Worm (Caenorhabditis elegans) whole organism, early embryonic: ENCODE results near the gene twk-40.

Source experiments
- B0310.2 ChIP-seq: sonication (generic microtip); optimal IDR thresholded peaks from 2 replicates; lab custom pipeline; 2016; ENCODE audit warnings: mild to moderate bottlenecking, missing genetic modification characterization, missing compliant biosample characterization
- F13C5.2 ChIP-seq: sonication (generic microtip); optimal IDR thresholded peaks from 2 replicates; lab custom pipeline; 2017; ENCODE audit warnings: mild to moderate bottlenecking, missing genetic modification characterization, inconsistent platforms, missing compliant biosample characterization
- aly-1 ChIP-seq: sonication (generic microtip); optimal IDR thresholded peaks from 2 replicates; lab custom pipeline; 2016; ENCODE audit warnings: missing genetic modification characterization, missing compliant biosample characterization
- ama-1 ChIP-seq: fragments of 150-350 bp; optimal IDR thresholded peaks from 2 replicates; lab custom pipeline; 2014
- ceh-13 ChIP-seq: fragments of 200-800 bp; sonication (Bioruptor generic); optimal IDR thresholded peaks from 2 replicates; lab custom pipeline; 2018; ENCODE audit warnings: mild to moderate bottlenecking, missing genetic modification characterization, missing compliant biosample characterization
- ceh-36 ChIP-seq: sonication (generic microtip); optimal IDR thresholded peaks from 2 replicates; lab custom pipeline; 2016; ENCODE audit warnings: missing genetic modification characterization, inconsistent platforms, missing compliant biosample characterization
- ets-7 ChIP-seq: sonication (generic microtip); optimal IDR thresholded peaks from 2 replicates; lab custom pipeline; 2016; ENCODE audit warnings: missing genotype, missing genetic modification characterization, missing compliant biosample characterization
- flt-1 ChIP-seq: fragments of 200-800 bp; sonication (Bioruptor generic); IDR thresholded peaks from 2 replicates; pipeline ENCODE4 v1.3.6; 2022; ENCODE audit warnings: missing genetic modification characterization, missing compliant biosample characterization
- hmbx-1 ChIP-seq: sonication (generic microtip); optimal IDR thresholded peaks from 2 replicates; lab custom pipeline; 2016; ENCODE audit warnings: mild to moderate bottlenecking, missing genetic modification characterization, missing compliant biosample characterization
- hmg-4 ChIP-seq: fragments of 200-800 bp; sonication (Bioruptor generic); optimal IDR thresholded peaks from 2 replicates; lab custom pipeline; 2018; ENCODE audit warnings: mild to moderate bottlenecking, missing genetic modification characterization, missing compliant biosample characterization
- hnd-1 ChIP-seq: sonication (generic microtip); optimal IDR thresholded peaks from 2 replicates; lab custom pipeline; 2016; ENCODE audit warnings: missing genetic modification characterization, missing compliant biosample characterization
- pes-1 ChIP-seq: fragments of 200-800 bp; sonication (Bioruptor generic); IDR thresholded peaks from 2 replicates; pipeline ENCODE4 v1.3.6; 2022; ENCODE audit warnings: missing genetic modification reagents, missing genetic modification characterization, missing compliant biosample characterization
- scrt-1 ChIP-seq: fragments of 200-800 bp; sonication (Bioruptor generic); IDR thresholded peaks from 2 replicates; pipeline ENCODE4 v1.3.6; 2022; ENCODE audit warnings: missing genetic modification characterization, missing compliant biosample characterization
- sea-1 ChIP-seq: fragments of 200-800 bp; sonication (Bioruptor generic); conservative IDR thresholded peaks from 2 replicates; pipeline ENCODE4 v1.3.6; 2022; ENCODE audit warnings: missing genetic modification characterization, missing compliant biosample characterization
- tbx-11 ChIP-seq: fragments of 200-800 bp; sonication (Bioruptor generic); IDR thresholded peaks from 2 replicates; pipeline ENCODE4 v1.3.6; 2022; ENCODE audit warnings: missing genetic modification characterization, missing compliant biosample characterization
- tbx-37 ChIP-seq: fragments of 200-800 bp; sonication (Bioruptor generic); conservative IDR thresholded peaks from 2 replicates; pipeline ENCODE4 v1.3.6; 2022; ENCODE audit warnings: missing genetic modification reagents, missing genetic modification characterization, missing compliant biosample characterization
- tra-4 ChIP-seq: sonication (generic microtip); optimal IDR thresholded peaks from 2 replicates; lab custom pipeline; 2017; ENCODE audit warnings: missing genetic modification characterization, missing compliant biosample characterization

Gene twk-40

DNA sequence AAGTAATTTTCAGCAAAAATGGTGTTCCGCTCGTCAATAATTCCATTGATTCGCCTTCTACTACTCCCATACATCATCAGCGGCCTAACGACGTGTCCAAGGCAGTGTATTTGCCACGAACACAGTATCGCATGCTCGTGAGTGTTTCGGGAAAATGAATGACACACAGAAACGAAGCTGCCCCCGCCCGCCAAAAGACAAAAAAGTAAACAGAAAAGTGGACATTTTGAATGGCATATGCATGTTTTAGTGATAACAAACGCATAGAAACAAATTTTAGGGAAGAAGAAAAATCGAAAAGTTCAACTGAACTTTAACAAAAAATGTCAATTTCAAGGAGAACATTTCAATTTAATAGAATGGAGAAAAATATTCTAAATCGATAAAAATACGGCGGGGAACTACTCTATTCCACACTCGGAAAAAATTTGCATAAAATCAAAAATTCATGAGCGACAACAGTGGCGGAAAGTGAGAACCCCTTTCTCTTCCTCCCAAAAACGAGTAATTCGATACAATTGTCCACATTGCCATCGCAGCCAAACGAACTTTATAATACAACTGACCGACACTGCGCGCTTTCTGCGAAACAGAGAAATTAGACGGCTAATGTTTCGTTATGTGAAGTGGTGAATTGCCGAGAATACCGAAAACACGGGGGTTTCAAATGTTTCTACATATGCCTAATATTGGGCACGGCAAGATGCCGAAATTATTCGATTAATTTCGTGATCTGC is 36.4 kb upstream of the twk-40 start:
- TF ChIP-seq hnd-1 (tag; lab: Kevin White, UChicago) (no peak), hmg-4 (GFP tag; lab: Kevin White, UChicago) (no peak), ets-7 (no peak), B0310.2 (no peak), tra-4 (no peak), ceh-36 (tag; lab: Kevin White, UChicago) (no peak), aly-1 (tag; lab: Kevin White, UChicago) (no peak), tbx-11 (no peak), flt-1 (GFP tag; lab: Robert Waterston, UW) (no peak), pes-1 (GFP tag; lab: Robert Waterston, UW) (no peak), sea-1 (GFP tag; lab: Robert Waterston, UW) (no peak), hmbx-1 (tag; lab: Kevin White, UChicago) (no peak), ceh-13 (GFP tag; lab: Kevin White, UChicago) (no peak)

ce11 chrIII:13527424-13528097 is 35.3 kb upstream of the twk-40 start, which contains the start of gene lron-13:
TSS of gene lron-13 (plus strand) at chrIII:13527438.
- peak; percentile 34 for TF ChIP-seq hmg-4 (GFP tag; lab: Kevin White, UChicago)
- no peak for TF ChIP-seq scrt-1 (GFP tag; lab: Robert Waterston, UW)

DNA sequence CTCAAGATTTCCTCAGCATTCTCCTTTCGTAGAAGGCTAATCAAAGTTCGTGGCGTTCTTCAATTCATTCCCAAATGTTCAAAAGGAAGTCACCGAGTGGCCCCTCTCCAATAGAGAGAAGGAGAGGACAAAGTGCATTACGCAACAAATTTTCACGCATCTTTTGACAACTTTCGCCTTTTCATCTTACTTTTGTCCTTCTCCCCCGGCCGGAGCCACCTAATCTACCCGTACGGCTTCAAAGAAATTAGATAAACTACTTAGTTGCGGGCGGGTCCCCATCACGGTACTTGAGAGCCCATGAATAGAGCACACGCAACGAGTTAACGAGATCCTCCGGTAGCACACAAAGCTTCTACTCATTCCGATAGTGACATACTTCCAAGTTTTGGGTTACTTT is 34.4 kb upstream of the twk-40 start:
- no peak for TF ChIP-seq B0310.2
- TF ChIP-seq F13C5.2: no peak
- no peak for TF ChIP-seq hmg-4 (GFP tag; lab: Kevin White, UChicago)
- no peak for TF ChIP-seq ceh-36 (tag; lab: Kevin White, UChicago)
- TF ChIP-seq tra-4: no peak
- no peak for TF ChIP-seq scrt-1 (GFP tag; lab: Robert Waterston, UW)
- TF ChIP-seq hmbx-1 (tag; lab: Kevin White, UChicago): no peak
- TF ChIP-seq pes-1 (GFP tag; lab: Robert Waterston, UW): no peak
- no peak for TF ChIP-seq hnd-1 (tag; lab: Kevin White, UChicago)
- TF ChIP-seq ceh-13 (GFP tag; lab: Kevin White, UChicago): no peak
- TF ChIP-seq ama-1 (lab: Kevin White, UChicago): no peak
- TF ChIP-seq aly-1 (tag; lab: Kevin White, UChicago): no peak
- no peak for TF ChIP-seq tbx-37 (GFP tag; lab: Robert Waterston, UW)
- TF ChIP-seq ets-7: no peak
- TF ChIP-seq flt-1 (GFP tag; lab: Robert Waterston, UW): no peak
- no peak for TF ChIP-seq tbx-11
- TF ChIP-seq sea-1 (GFP tag; lab: Robert Waterston, UW): no peak

- TF ChIP-seq ama-1 (lab: Kevin White, UChicago) (no peak), ceh-13 (GFP tag; lab: Kevin White, UChicago) (no peak), hnd-1 (tag; lab: Kevin White, UChicago) (no peak), B0310.2 (no peak), hmg-4 (GFP tag; lab: Kevin White, UChicago) (no peak), tra-4 (no peak), flt-1 (GFP tag; lab: Robert Waterston, UW) (no peak), sea-1 (GFP tag; lab: Robert Waterston, UW) (no peak), pes-1 (GFP tag; lab: Robert Waterston, UW) (no peak)
Measured at ce11 chrIII:13526191-13526590, 33.9 kb upstream of the twk-40 start.

DNA sequence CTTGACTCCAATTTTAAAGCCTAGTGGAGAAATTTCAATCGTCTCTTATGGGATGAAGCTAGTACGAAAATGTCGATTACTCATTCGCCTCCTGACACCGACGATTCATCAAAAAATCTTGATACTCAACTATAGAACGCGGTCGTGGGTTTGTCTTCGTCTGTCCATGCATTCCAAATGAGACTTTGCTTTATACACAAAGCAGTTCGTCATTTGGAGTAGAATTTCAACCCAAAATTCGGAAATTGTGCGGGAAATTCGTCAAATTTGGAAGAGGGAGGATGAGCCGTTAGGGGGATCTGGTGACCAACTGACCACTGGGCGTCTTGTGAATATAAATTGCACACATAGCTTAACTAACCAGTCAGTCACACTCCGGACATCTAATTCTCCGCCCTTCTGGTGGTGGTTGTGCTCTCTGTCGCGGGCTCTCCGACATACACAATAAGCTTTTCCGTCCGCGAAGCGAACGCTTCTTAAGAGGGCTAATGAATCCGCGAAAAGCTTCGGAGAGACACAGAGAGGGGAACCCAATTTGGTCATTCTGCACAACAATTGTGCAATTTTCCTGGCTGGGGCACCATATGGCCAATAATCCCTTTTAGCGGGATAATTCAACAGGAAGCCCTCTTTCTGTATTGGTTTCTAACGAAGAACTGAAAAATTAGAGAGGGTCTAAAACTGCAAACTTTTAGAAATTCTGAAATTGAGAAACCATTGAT is 33.0 kb upstream of the twk-40 start:
- TF ChIP-seq flt-1 (GFP tag; lab: Robert Waterston, UW): no peak
- TF ChIP-seq aly-1 (tag; lab: Kevin White, UChicago): no peak

ce11 chrIII:13524021-13524420 is 31.7 kb upstream of the twk-40 start, which contains the start of gene pod-1:
TSS of gene pod-1 (minus strand) at chrIII:13524121.
- TF ChIP-seq hmbx-1 (tag; lab: Kevin White, UChicago) (no peak), scrt-1 (GFP tag; lab: Robert Waterston, UW) (no peak)

DNA sequence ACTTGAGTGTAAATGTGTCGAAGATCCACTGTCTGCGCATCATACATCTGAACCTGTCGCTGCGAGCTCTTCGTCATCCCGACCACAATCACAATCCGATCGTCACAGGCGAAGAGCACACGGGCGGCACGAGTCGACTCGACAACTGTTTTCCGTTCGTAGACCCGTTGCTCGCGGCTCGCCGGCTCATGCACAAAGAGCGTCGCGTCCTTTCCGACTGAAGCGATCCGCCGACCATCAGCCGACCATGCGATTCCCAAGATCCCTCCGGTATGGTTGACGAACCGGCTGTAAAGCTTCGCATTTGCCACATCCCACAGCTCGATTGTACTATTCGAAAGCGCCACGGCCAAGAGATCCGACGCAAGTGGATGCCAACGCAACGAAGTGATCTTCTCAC is 26.2 kb upstream of the twk-40 start:
- TF ChIP-seq hmbx-1 (tag; lab: Kevin White, UChicago): no peak

DNA sequence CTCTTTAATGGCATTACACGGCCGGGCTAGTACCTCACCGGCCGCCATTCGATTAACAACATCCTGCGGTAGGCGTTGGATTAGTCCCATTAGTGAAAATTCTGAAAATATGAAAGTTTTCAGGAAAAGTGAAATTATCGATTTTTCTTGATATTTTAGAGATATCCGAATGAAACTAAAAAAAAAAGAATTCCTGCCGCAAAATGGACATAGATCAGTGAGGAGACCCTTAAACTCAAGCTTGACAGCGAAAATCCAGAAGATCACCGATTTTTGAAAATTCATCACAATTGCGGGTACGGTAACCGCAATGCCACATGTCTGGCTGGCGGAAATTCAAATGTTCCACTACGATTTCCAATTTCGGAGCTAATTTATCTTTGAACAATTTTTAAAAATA is 22.2 kb upstream of the twk-40 start, which contains the start of gene mlh-1:
TSS of gene mlh-1 (minus strand) at position 101 of the 400 bp plus-strand sequence.
- no peak for TF ChIP-seq ama-1 (lab: Kevin White, UChicago)
- no peak for TF ChIP-seq pes-1 (GFP tag; lab: Robert Waterston, UW)
- no peak for TF ChIP-seq hnd-1 (tag; lab: Kevin White, UChicago)
- TF ChIP-seq aly-1 (tag; lab: Kevin White, UChicago): no peak
- no peak for TF ChIP-seq scrt-1 (GFP tag; lab: Robert Waterston, UW)
- no peak for TF ChIP-seq F13C5.2
- TF ChIP-seq sea-1 (GFP tag; lab: Robert Waterston, UW): no peak
- no peak for TF ChIP-seq tra-4
- no peak for TF ChIP-seq hmbx-1 (tag; lab: Kevin White, UChicago)
- TF ChIP-seq B0310.2: no peak
- no peak for TF ChIP-seq tbx-37 (GFP tag; lab: Robert Waterston, UW)
- TF ChIP-seq hmg-4 (GFP tag; lab: Kevin White, UChicago): no peak
